Fruit fly (Drosophila melanogaster) ovary, adult (tissue): ENCODE data around the gene CG5846.
A peak's percentile ranks its signal among the peaks of the same experiment; 100 is the strongest.

Experiments
- CG17801 ChIP-seq: fragments of 200-800 bp; optimal IDR thresholded peaks from 2 replicates; lab custom pipeline; 2019; ENCODE audit warnings: missing biosample characterization, mild to moderate bottlenecking, missing genetic modification characterization, moderate library complexity; ENCODE audit not compliant: partially characterized antibody

CG5846 gene

DNA sequence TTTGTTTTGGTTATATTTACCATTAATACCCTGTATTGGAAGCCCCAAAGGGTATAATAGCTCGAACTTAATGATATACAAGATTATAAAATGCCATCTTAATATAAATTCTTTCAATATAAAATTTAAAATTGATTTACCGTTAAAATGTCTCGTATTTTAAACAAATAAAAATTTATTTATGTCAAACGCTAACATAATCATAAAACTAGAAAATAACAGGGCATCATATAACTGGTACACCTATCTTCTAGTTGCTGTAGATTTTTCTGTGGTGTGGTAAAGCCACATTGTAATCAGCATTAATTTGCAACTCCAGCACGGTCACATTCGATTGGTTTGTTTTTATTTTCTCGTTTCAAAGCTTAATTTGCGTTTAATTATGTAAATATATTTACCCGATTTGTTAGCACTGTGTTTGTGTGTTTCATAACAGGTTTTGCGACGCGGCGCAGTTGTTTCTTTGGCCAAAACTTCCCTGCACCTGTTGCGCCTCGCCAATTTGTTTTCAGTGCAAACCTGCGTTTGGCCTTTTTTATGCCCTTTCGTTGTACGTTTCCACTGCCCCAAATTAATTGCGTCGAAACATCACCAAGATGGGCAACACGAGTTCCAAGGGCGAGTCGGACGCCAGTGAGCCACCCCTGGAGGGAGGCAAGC lies at the start of gene CG5846, which contains the start of gene CG4658:
TSS of gene CG5846 (minus strand) at position 245 of the 660 bp plus-strand sequence.
TSS of gene CG4658 (plus strand) at position 140 of the 660 bp plus-strand sequence.
- TF ChIP-seq CG17801 (GFP tag; lab: Kevin White, UChicago), result peak; percentile 96

dm6 chr2L:10004574-10004973 lies 47.5 kb upstream of the CG5846 start:
- TF ChIP-seq CG17801 (GFP tag; lab: Kevin White, UChicago), result no peak

dm6 chr2L:10003593-10003992 lies 46.6 kb upstream of the CG5846 start, which contains the start of gene Ndf:
Gene Ndf, plus strand, starts transcription at chr2L:10003832.
- peak; percentile 63 for TF ChIP-seq CG17801 (GFP tag; lab: Kevin White, UChicago)

dm6 chr2L:10002408-10003358 lies 45.6 kb upstream of the CG5846 start, which contains the start of the genes CG31875 and SoYb:
Gene CG31875, minus strand, starts transcription at chr2L:10002736.
Gene SoYb, minus strand, starts transcription at chr2L:10002736.
- TF ChIP-seq CG17801 (GFP tag; lab: Kevin White, UChicago), result peak; percentile 50

DNA sequence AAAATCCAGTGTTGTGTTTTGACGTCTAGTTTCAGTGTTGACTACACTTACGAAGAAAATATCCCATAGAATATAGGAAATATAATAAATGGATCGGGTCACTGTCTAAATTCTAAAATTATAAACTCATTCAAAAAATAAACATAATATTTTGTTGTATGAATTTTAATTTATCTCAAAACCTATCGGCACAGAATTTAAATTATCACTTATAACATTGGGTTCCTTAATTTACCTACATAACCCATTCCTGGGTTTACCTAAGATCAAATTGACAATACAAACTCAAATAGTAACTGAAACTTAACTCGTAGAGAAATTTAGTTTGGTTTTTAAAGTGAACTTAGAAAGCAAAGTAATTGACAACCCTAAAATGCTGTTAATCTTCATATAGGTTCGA lies 39.5 kb upstream of the CG5846 start:
- no peak for TF ChIP-seq CG17801 (GFP tag; lab: Kevin White, UChicago)

- no peak for TF ChIP-seq CG17801 (GFP tag; lab: Kevin White, UChicago)
These were observed 37.3 kb upstream of the CG5846 start for dm6 chr2L:9994382-9994781.

- TF ChIP-seq CG17801 (GFP tag; lab: Kevin White, UChicago), result no peak
These were observed 32.9 kb upstream of the CG5846 start for dm6 chr2L:9989846-9990506.

dm6 chr2L:9989275-9989674 lies 32.2 kb upstream of the CG5846 start:
- no peak for TF ChIP-seq CG17801 (GFP tag; lab: Kevin White, UChicago)

- no peak for TF ChIP-seq CG17801 (GFP tag; lab: Kevin White, UChicago)
These were observed 31.4 kb upstream of the CG5846 start for dm6 chr2L:9988201-9988990.

DNA sequence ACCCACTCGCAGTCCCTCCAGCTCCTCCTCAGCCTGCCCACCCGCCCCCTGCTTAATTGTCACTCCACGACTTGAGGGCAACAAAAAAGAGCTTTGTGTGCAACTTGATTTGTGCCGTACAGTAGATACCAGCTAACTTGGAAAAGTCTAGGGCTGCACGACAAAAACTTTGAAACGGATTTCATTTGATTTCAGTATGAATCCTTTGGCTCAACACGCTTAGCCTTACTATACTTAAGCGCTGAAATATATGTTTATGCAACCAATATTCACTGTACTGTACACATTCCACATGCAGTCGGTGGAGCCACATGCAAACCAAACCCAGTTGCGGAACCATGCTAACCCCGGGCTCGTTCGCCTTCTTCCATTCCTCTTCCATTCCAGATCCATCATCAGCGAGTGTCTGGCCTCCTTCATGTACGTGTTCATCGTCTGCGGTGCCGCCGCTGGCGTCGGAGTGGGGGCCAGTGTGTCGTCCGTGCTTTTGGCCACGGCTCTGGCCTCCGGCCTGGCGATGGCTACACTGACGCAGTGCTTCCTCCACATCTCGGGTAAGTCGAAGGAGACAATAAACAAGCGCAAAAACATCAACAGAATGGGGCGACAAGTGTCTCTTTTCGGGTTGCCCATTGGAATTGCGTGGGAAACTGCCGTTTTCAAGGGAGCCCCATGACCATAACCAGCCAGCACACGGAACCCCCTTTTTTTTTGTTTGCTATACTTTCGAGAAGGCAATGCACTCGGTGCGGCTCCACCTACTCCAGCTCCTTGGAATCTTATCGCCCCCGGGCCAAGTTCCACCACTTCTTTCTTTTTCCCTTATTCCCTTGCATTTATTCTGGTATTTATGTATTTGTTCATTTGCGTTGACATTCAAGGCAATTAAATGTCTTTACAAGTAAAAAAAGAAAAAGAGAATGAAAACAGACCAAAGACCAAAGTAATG lies 29.6 kb upstream of the CG5846 start:
- peak; percentile 80 for TF ChIP-seq CG17801 (GFP tag; lab: Kevin White, UChicago)

- no peak for TF ChIP-seq CG17801 (GFP tag; lab: Kevin White, UChicago)
These were observed 27.2 kb upstream of the CG5846 start, which contains the start of gene bib for dm6 chr2L:9984078-9984772. Gene bib, plus strand, starts transcription at chr2L:9984645.

DNA sequence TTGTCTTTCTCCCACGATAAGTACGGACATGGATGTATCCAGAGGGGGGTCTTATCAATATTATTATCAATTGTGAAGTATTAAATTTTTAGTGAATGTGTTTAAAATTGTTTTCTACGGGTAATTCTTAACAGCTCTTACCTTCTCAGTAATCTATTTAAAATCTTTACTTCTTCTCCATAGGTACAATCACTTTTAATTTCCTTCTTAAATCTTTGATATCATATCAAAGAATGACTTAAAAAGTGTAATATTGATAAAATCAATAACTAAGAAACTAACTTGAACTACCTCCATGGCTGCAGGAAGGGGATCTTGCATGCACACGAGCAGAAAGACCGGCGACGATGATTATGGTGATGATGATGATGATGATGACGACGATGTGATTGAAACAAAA lies 25.5 kb upstream of the CG5846 start:
- no peak for TF ChIP-seq CG17801 (GFP tag; lab: Kevin White, UChicago)
